Worm (Caenorhabditis elegans): ENCODE measurements around the gene tdpo-1.

Gene tdpo-1

ce11 chrIV:1980961-1981446 is 21.4 kb downstream of the tdpo-1 start, which contains the start of gene Y76B12C.6:
Gene Y76B12C.6, plus strand, starts transcription at chrIV:1981396.
- TF ChIP-seq aly-1 (tag; optimal IDR thresholded peaks at IDR 0.05) (peak; percentile 64), ama-1 (optimal IDR thresholded peaks at IDR 0.05) (no peak), scrt-1 (GFP tag; IDR thresholded peaks at IDR 0.05) (peak; percentile 62), flt-1 (GFP tag; IDR thresholded peaks at IDR 0.05) (0 out of 2 replicates have a peak, but pooled peaks have one; percentile 45), ceh-13 (GFP tag; optimal IDR thresholded peaks at IDR 0.05) (peak; percentile 27), sea-1 (GFP tag; conservative IDR thresholded peaks at IDR 0.05) (0 out of 2 replicates have a peak, but pooled peaks have one; percentile 57), tra-4 (tag; optimal IDR thresholded peaks at IDR 0.05) (no peak), ets-7 (tag; optimal IDR thresholded peaks at IDR 0.05) (peak; percentile 18), B0310.2 (tag; optimal IDR thresholded peaks at IDR 0.05) (no peak), ceh-36 (tag; optimal IDR thresholded peaks at IDR 0.05) (peak; percentile 41), tbx-37 (GFP tag; conservative IDR thresholded peaks at IDR 0.05) (0 out of 2 replicates have a peak, but pooled peaks have one; percentile 22), hmg-4 (GFP tag; optimal IDR thresholded peaks at IDR 0.05) (peak; percentile 57), pes-1 (GFP tag; IDR thresholded peaks at IDR 0.05) (peak; percentile 61; the same call in 1 of the 2 replicates), tbx-11 (GFP tag; IDR thresholded peaks at IDR 0.05) (peak; percentile 71), hnd-1 (tag; optimal IDR thresholded peaks at IDR 0.05) (no peak), F13C5.2 (tag; optimal IDR thresholded peaks at IDR 0.05) (peak; percentile 72), hmbx-1 (tag; optimal IDR thresholded peaks at IDR 0.05) (no peak)

- TF ChIP-seq flt-1 (GFP tag; IDR thresholded peaks at IDR 0.05): no peak
- TF ChIP-seq hmbx-1 (tag; optimal IDR thresholded peaks at IDR 0.05): no peak
- TF ChIP-seq ceh-36 (tag; optimal IDR thresholded peaks at IDR 0.05): no peak
Measured at ce11 chrIV:1990843-1991339, 31.2 kb downstream of the tdpo-1 start.

- TF ChIP-seq B0310.2 (tag; optimal IDR thresholded peaks at IDR 0.05) (no peak), hmbx-1 (tag; optimal IDR thresholded peaks at IDR 0.05) (no peak), ets-7 (tag; optimal IDR thresholded peaks at IDR 0.05) (no peak), tbx-11 (GFP tag; IDR thresholded peaks at IDR 0.05) (no peak), tbx-37 (GFP tag; conservative IDR thresholded peaks at IDR 0.05) (no peak), sea-1 (GFP tag; conservative IDR thresholded peaks at IDR 0.05) (no peak)
Measured at ce11 chrIV:1992789-1993188, 33.1 kb downstream of the tdpo-1 start, which contains the start of gene xpc-1. Gene xpc-1, plus strand, starts transcription at chrIV:1993089.

- TF ChIP-seq ama-1 (optimal IDR thresholded peaks at IDR 0.05): no peak
Measured at ce11 chrIV:1997762-1998161, 38.1 kb downstream of the tdpo-1 start.

- TF ChIP-seq hmbx-1 (tag; optimal IDR thresholded peaks at IDR 0.05): no peak
- TF ChIP-seq B0310.2 (tag; optimal IDR thresholded peaks at IDR 0.05): no peak
- no peak for TF ChIP-seq ceh-36 (tag; optimal IDR thresholded peaks at IDR 0.05)
- no peak for TF ChIP-seq ama-1 (optimal IDR thresholded peaks at IDR 0.05)
- no peak for TF ChIP-seq pes-1 (GFP tag; IDR thresholded peaks at IDR 0.05)
- no peak for TF ChIP-seq tra-4 (tag; optimal IDR thresholded peaks at IDR 0.05)
- no peak for TF ChIP-seq tbx-11 (GFP tag; IDR thresholded peaks at IDR 0.05)
- no peak for TF ChIP-seq tbx-37 (GFP tag; conservative IDR thresholded peaks at IDR 0.05)
- no peak for TF ChIP-seq aly-1 (tag; optimal IDR thresholded peaks at IDR 0.05)
- TF ChIP-seq F13C5.2 (tag; optimal IDR thresholded peaks at IDR 0.05): no peak
- no peak for TF ChIP-seq scrt-1 (GFP tag; IDR thresholded peaks at IDR 0.05)
- no peak for TF ChIP-seq flt-1 (GFP tag; IDR thresholded peaks at IDR 0.05)
- TF ChIP-seq ets-7 (tag; optimal IDR thresholded peaks at IDR 0.05): no peak
- no peak for TF ChIP-seq hnd-1 (tag; optimal IDR thresholded peaks at IDR 0.05)
Measured at ce11 chrIV:2002290-2002689, 42.6 kb downstream of the tdpo-1 start.

ce11 chrIV:2008920-2009319 is 49.3 kb downstream of the tdpo-1 start:
- TF ChIP-seq aly-1 (tag; optimal IDR thresholded peaks at IDR 0.05) (no peak), flt-1 (GFP tag; IDR thresholded peaks at IDR 0.05) (no peak), tbx-37 (GFP tag; conservative IDR thresholded peaks at IDR 0.05) (no peak), ceh-36 (tag; optimal IDR thresholded peaks at IDR 0.05) (peak; percentile 2), tra-4 (tag; optimal IDR thresholded peaks at IDR 0.05) (no peak), tbx-11 (GFP tag; IDR thresholded peaks at IDR 0.05) (no peak)
